Worm (Caenorhabditis elegans): ENCODE data around the gene hpl-1.

- no peak for TF ChIP-seq nhr-12 (tag; optimal IDR thresholded peaks at IDR 0.05)
- TF ChIP-seq ama-1 (optimal IDR thresholded peaks at IDR 0.05), result no peak
- no peak for TF ChIP-seq lsy-2 (tag; optimal IDR thresholded peaks at IDR 0.05)
- no peak for TF ChIP-seq egl-27 (tag; optimal IDR thresholded peaks at IDR 0.05)
- no peak for TF ChIP-seq lin-13 (GFP tag; optimal IDR thresholded peaks at IDR 0.05)
Observed at ce11 chrX:13247614-13248013, 2.4 kb downstream of the hpl-1 start.

Measured in whole organism, L2 larva.